Worm (Caenorhabditis elegans) whole organism, L1 larva: Measurements from ENCODE around the gene F22B5.5.

Experiments used
- F16B12.6 ChIP-seq: fragments of 150-350 bp; optimal IDR thresholded peaks from 2 replicates; lab custom pipeline; 2014; ENCODE audit warnings: missing biosample characterization, missing genetic modification characterization
- Y116A8C.19 ChIP-seq: sonication (generic microtip); optimal IDR thresholded peaks from 2 replicates; lab custom pipeline; 2016; ENCODE audit warnings: missing compliant biosample characterization, missing genetic modification characterization, borderline replicate concordance
- blmp-1 ChIP-seq: fragments of 150-350 bp; optimal IDR thresholded peaks from 2 replicates; lab custom pipeline; 2014; ENCODE audit warnings: missing biosample characterization, missing genetic modification characterization
- ceh-8 ChIP-seq: fragments of 200-800 bp; sonication (Bioruptor generic); optimal IDR thresholded peaks from 2 replicates; lab custom pipeline; 2018; ENCODE audit warnings: mild to moderate bottlenecking, missing genetic modification characterization, moderate library complexity, missing compliant biosample characterization
- dpl-1 ChIP-seq, 3 experiments: fragments of 150-350 bp in 2 of 3; sonication (generic microtip) in 1 of 3; optimal IDR thresholded peaks; 2 replicates each; lab custom pipeline; 2014 to 2017; ENCODE audit warnings: missing biosample characterization in 3 of 3, missing genetic modification characterization in 3 of 3, missing genetic modification reagents in 3 of 3
- elt-3 ChIP-seq, 6 experiments: fragments of 150-350 bp in 1 of 6; sonication (generic microtip); optimal IDR thresholded peaks; 2 replicates each; lab custom pipeline; 2017 to 2018; ENCODE audit warnings: missing biosample characterization in 6 of 6, missing genetic modification characterization in 6 of 6, inconsistent platforms in 1 of 6
- irx-1 ChIP-seq: sonication (generic microtip); optimal IDR thresholded peaks from 2 replicates; lab custom pipeline; 2016; ENCODE audit warnings: missing genetic modification characterization, missing compliant biosample characterization
- nhr-12 ChIP-seq: sonication (generic microtip); optimal IDR thresholded peaks from 2 replicates; lab custom pipeline; 2017; ENCODE audit warnings: missing biosample characterization, missing genetic modification characterization
- nhr-84 ChIP-seq: sonication (generic microtip); optimal IDR thresholded peaks from 2 replicates; lab custom pipeline; 2017; ENCODE audit warnings: missing biosample characterization, missing genetic modification characterization
- pqm-1 ChIP-seq: sonication (generic microtip); optimal IDR thresholded peaks from 3 replicates; lab custom pipeline; 2017; ENCODE audit warnings: missing biosample characterization, missing genetic modification characterization
- snpc-4 ChIP-seq: fragments of 150-350 bp; optimal IDR thresholded peaks from 2 replicates; lab custom pipeline; 2014; ENCODE audit warnings: missing biosample characterization, missing genetic modification characterization
- unc-130 ChIP-seq: fragments of 150-350 bp; optimal IDR thresholded peaks from 2 replicates; lab custom pipeline; 2017; ENCODE audit warnings: missing biosample characterization, missing genetic modification characterization, inconsistent platforms
- zip-4 ChIP-seq: fragments of 200-800 bp; sonication (Bioruptor generic); optimal IDR thresholded peaks from 2 replicates; lab custom pipeline; 2018; ENCODE audit warnings: mild to moderate bottlenecking, missing genetic modification characterization, moderate library complexity, missing compliant biosample characterization
- ztf-11 ChIP-seq, 2 experiments: sonication (generic microtip); optimal IDR thresholded peaks; 2 replicates each; lab custom pipeline; 2016 to 2017; ENCODE audit warnings: missing genetic modification characterization in 2 of 2, missing biosample characterization in 1 of 2, missing compliant biosample characterization in 1 of 2

ce11 chrII:8444007-8444406 is 10.4 kb downstream of the F22B5.5 start, which contains the start of gene evl-20:
- TF ChIP-seq zip-4 (GFP tag; lab: Kevin White, UChicago) (no peak), snpc-4 (no peak), ztf-11 (tag; optimal IDR thresholded peaks at IDR 0.05; lab: Kevin White, UChicago) (no peak), nhr-84 (tag; lab: Kevin White, UChicago) (no peak), dpl-1 (GFP tag; optimal IDR thresholded peaks at IDR 0.05; lab: Kevin White, UChicago) (no peak), ceh-8 (GFP tag; lab: Kevin White, UChicago) (no peak), irx-1 (tag; lab: Kevin White, UChicago) (no peak), F16B12.6 (no peak), unc-130 (tag; lab: Kevin White, UChicago) (no peak), Y116A8C.19 (tag; lab: Kevin White, UChicago) (no peak), elt-3 (tag; optimal IDR thresholded peaks at IDR 0.05; lab: Kevin White, UChicago) (no peak), pqm-1 (tag; lab: Kevin White, UChicago) (no peak), blmp-1 (tag; lab: Kevin White, UChicago) (no peak), nhr-12 (tag; lab: Kevin White, UChicago) (no peak)
